Fruit fly (Drosophila melanogaster): ENCODE data around the gene Orct.
A peak's percentile ranks its signal among the peaks of the same experiment; 100 is the strongest.

Gene Orct

dm6 chr3R:24320342-24320711, 44.3 kb downstream of the Orct start (continued):
- TF ChIP-seq ranshi (GFP tag; IDR thresholded peaks at IDR 0.05), result no peak
- TF ChIP-seq CG42726 (GFP tag; IDR thresholded peaks at IDR 0.05; ENCODE audit: partially characterized antibody), result peak; percentile 39; the same call in 1 of the 2 replicates
- no peak for TF ChIP-seq nerfin-1 (tag; optimal IDR thresholded peaks at IDR 0.05)
- TF ChIP-seq CG5180 (GFP tag; optimal IDR thresholded peaks at IDR 0.05), result no peak
- TF ChIP-seq CG10147 (GFP tag; optimal IDR thresholded peaks at IDR 0.05), result no peak
- TF ChIP-seq slp2 (GFP tag; optimal IDR thresholded peaks at IDR 0.05), result no peak
- TF ChIP-seq BEAF-32 (GFP tag; optimal IDR thresholded peaks at IDR 0.05), result peak; percentile 75
- TF ChIP-seq fd3F (GFP tag; optimal IDR thresholded peaks at IDR 0.05), result no peak
- TF ChIP-seq Oaz (GFP tag; IDR thresholded peaks at IDR 0.05), result no peak
- TF ChIP-seq CG10209 (GFP tag; optimal IDR thresholded peaks at IDR 0.05), result no peak
- no peak for TF ChIP-seq Six4 (GFP tag; optimal IDR thresholded peaks at IDR 0.05)
- TF ChIP-seq Drgx (GFP tag; IDR thresholded peaks at IDR 0.05), result no peak
- TF ChIP-seq HLH54F (GFP tag; optimal IDR thresholded peaks at IDR 0.05), result no peak
- no peak for TF ChIP-seq CG2712 (tag; optimal IDR thresholded peaks at IDR 0.05)
- TF ChIP-seq kay (GFP tag; optimal IDR thresholded peaks at IDR 0.05), result no peak
- TF ChIP-seq CG18476 (GFP tag; optimal IDR thresholded peaks at IDR 0.05), result no peak
- TF ChIP-seq dan (GFP tag; IDR thresholded peaks at IDR 0.05), result no peak
- no peak for TF ChIP-seq ab (GFP tag; optimal IDR thresholded peaks at IDR 0.05)
- TF ChIP-seq CG7556 (GFP tag; optimal IDR thresholded peaks at IDR 0.05), result no peak
- no peak for TF ChIP-seq Ada2b (GFP tag; IDR thresholded peaks at IDR 0.05)
- TF ChIP-seq sisA (GFP tag; IDR thresholded peaks at IDR 0.05), result no peak
- TF ChIP-seq CG17568 (GFP tag; optimal IDR thresholded peaks at IDR 0.05), result no peak
- no peak for TF ChIP-seq CG18619 (GFP tag; optimal IDR thresholded peaks at IDR 0.05)
- TF ChIP-seq ind (GFP tag; optimal IDR thresholded peaks at IDR 0.05), result no peak
- TF ChIP-seq ci (GFP tag; IDR thresholded peaks at IDR 0.05), result no peak
- TF ChIP-seq mld (GFP tag; IDR thresholded peaks at IDR 0.05; ENCODE audit: partially characterized antibody), result peak; percentile 62; the same call in 2 of the 3 replicates
- TF ChIP-seq lmd (GFP tag; IDR thresholded peaks at IDR 0.05), result no peak
- no peak for TF ChIP-seq bigmax (GFP tag; optimal IDR thresholded peaks at IDR 0.05)
- no peak for TF ChIP-seq psq (GFP tag; optimal IDR thresholded peaks at IDR 0.05)
- TF ChIP-seq CG13624 (GFP tag; optimal IDR thresholded peaks at IDR 0.05), result no peak
- TF ChIP-seq CG14014 (GFP tag; IDR thresholded peaks at IDR 0.05), result no peak
- no peak for TF ChIP-seq az2 (GFP tag; optimal IDR thresholded peaks at IDR 0.05)
- no peak for TF ChIP-seq Tbp (GFP tag; optimal IDR thresholded peaks at IDR 0.05)
- TF ChIP-seq CG14710 (tag; optimal IDR thresholded peaks at IDR 0.05), result peak; percentile 38
- TF ChIP-seq CG30020 (tag; optimal IDR thresholded peaks at IDR 0.05), result no peak
- no peak for TF ChIP-seq vfl (GFP tag; optimal IDR thresholded peaks at IDR 0.05)
- no peak for TF ChIP-seq Mad (GFP tag; optimal IDR thresholded peaks at IDR 0.05)
- peak; percentile 82 for TF ChIP-seq seq (GFP tag; IDR thresholded peaks at IDR 0.05)
- TF ChIP-seq Asciz (GFP tag; optimal IDR thresholded peaks at IDR 0.05), result no peak
- TF ChIP-seq salm (tag; optimal IDR thresholded peaks at IDR 0.05), result no peak
- TF ChIP-seq CG18764 (GFP tag; optimal IDR thresholded peaks at IDR 0.05), result no peak
- TF ChIP-seq Sry-β (GFP tag; optimal IDR thresholded peaks at IDR 0.05), result no peak
- TF ChIP-seq CG32767 (GFP tag; IDR thresholded peaks at IDR 0.05), result 0 out of 2 replicates have a peak, but pooled peaks have one; percentile 24
- no peak for TF ChIP-seq CG3281 (GFP tag; optimal IDR thresholded peaks at IDR 0.05)
- TF ChIP-seq Camta (GFP tag; optimal IDR thresholded peaks at IDR 0.05), result no peak
- peak; percentile 11; the same call in 1 of the 3 replicates for TF ChIP-seq CG14860 (GFP tag; IDR thresholded peaks at IDR 0.05; ENCODE audit: partially characterized antibody)
- TF ChIP-seq lov (optimal IDR thresholded peaks at IDR 0.05), result no peak
- TF ChIP-seq lov (GFP tag; IDR thresholded peaks at IDR 0.05), result no peak
- TF ChIP-seq da (GFP tag; optimal IDR thresholded peaks at IDR 0.05), result no peak
- TF ChIP-seq Lim3 (GFP tag; IDR thresholded peaks at IDR 0.05), result no peak
- no peak for TF ChIP-seq CG1529 (GFP tag; optimal IDR thresholded peaks at IDR 0.05)
- TF ChIP-seq fu2 (GFP tag; optimal IDR thresholded peaks at IDR 0.05), result no peak
- TF ChIP-seq fd64A (GFP tag; optimal IDR thresholded peaks at IDR 0.05), result no peak
